Worm (Caenorhabditis elegans): ENCODE measurements around the gene sdz-13.

sdz-13 gene

ce11 chrIV:10916134-10916533, 36.7 kb upstream of the sdz-13 start:
- no peak for TF ChIP-seq D1046.2 (GFP tag; IDR thresholded peaks at IDR 0.05)
- TF ChIP-seq saeg-2 (GFP tag; IDR thresholded peaks at IDR 0.05): no peak
- no peak for TF ChIP-seq spr-3 (GFP tag; optimal IDR thresholded peaks at IDR 0.05)
- TF ChIP-seq egl-43 (GFP tag; IDR thresholded peaks at IDR 0.05): no peak
- no peak for TF ChIP-seq zfp-2 (tag; optimal IDR thresholded peaks at IDR 0.05)
- TF ChIP-seq zip-2 (tag; optimal IDR thresholded peaks at IDR 0.05): no peak
- TF ChIP-seq ZK546.5 (tag; optimal IDR thresholded peaks at IDR 0.05): no peak
- no peak for TF ChIP-seq ceh-20 (GFP tag; IDR thresholded peaks at IDR 0.05)
- TF ChIP-seq ama-1 (optimal IDR thresholded peaks at IDR 0.05): no peak
- no peak for TF ChIP-seq dmd-9 (GFP tag; IDR thresholded peaks at IDR 0.05)
- TF ChIP-seq nhr-76 (tag; optimal IDR thresholded peaks at IDR 0.05): no peak
- no peak for TF ChIP-seq hif-1 (tag; optimal IDR thresholded peaks at IDR 0.05)
- TF ChIP-seq hlh-30 (tag; optimal IDR thresholded peaks at IDR 0.05; ENCODE audit: insufficient read depth): no peak
- TF ChIP-seq lin-39 (tag; optimal IDR thresholded peaks at IDR 0.05): no peak
- TF ChIP-seq mep-1 (tag; optimal IDR thresholded peaks at IDR 0.05): no peak
- TF ChIP-seq fkh-10 (GFP tag; optimal IDR thresholded peaks at IDR 0.05): no peak
- TF ChIP-seq daf-8 (GFP tag; IDR thresholded peaks at IDR 0.05): no peak
- TF ChIP-seq snpc-4 (tag; optimal IDR thresholded peaks at IDR 0.05): no peak
- no peak for TF ChIP-seq unc-62 (GFP tag; optimal IDR thresholded peaks at IDR 0.05 in 1 of 2)
- TF ChIP-seq unc-62 (tag; optimal IDR thresholded peaks at IDR 0.05): no peak
- TF ChIP-seq ceh-62 (tag; optimal IDR thresholded peaks at IDR 0.05): no peak

- TF ChIP-seq spr-1 (tag; optimal IDR thresholded peaks at IDR 0.05) (no peak), mdt-29 (GFP tag; IDR thresholded peaks at IDR 0.05) (no peak), daf-16 (GFP tag; optimal IDR thresholded peaks at IDR 0.05) (no peak), daf-16 (tag; optimal IDR thresholded peaks at IDR 0.05) (no peak), dmd-6 (GFP tag; IDR thresholded peaks at IDR 0.05) (peak; percentile 29), egl-27 (tag; optimal IDR thresholded peaks at IDR 0.05) (no peak), T26A8.4 (GFP tag; IDR thresholded peaks at IDR 0.05) (no peak)
Measured at ce11 chrIV:10915388-10915787, 35.9 kb upstream of the sdz-13 start, which contains the start of gene ZK593.3. Gene ZK593.3 (plus strand): TSS chrIV:10915688.

ce11 chrIV:10913081-10913480, 33.6 kb upstream of the sdz-13 start, which contains the start of gene ZK593.2:
Gene ZK593.2 (plus strand): TSS chrIV:10913381.
- TF ChIP-seq dmd-6 (GFP tag; IDR thresholded peaks at IDR 0.05) (peak; percentile 7; the same call in 1 of the 2 replicates), daf-16 (GFP tag; optimal IDR thresholded peaks at IDR 0.05) (no peak), daf-16 (tag; optimal IDR thresholded peaks at IDR 0.05) (peak; percentile 8), ces-1 (GFP tag; optimal IDR thresholded peaks at IDR 0.05) (no peak), ceh-20 (GFP tag; IDR thresholded peaks at IDR 0.05) (no peak), tag-97 (GFP tag; IDR thresholded peaks at IDR 0.05) (no peak), ama-1 (optimal IDR thresholded peaks at IDR 0.05) (peak; percentile 59), mxl-2 (GFP tag; conservative IDR thresholded peaks at IDR 0.05) (0 out of 2 replicates have a peak, but pooled peaks have one; percentile 11)

- TF ChIP-seq lin-39 (tag; optimal IDR thresholded peaks at IDR 0.05): no peak
- TF ChIP-seq hlh-11 (tag; optimal IDR thresholded peaks at IDR 0.05): peak; percentile 82
- no peak for TF ChIP-seq snpc-4 (tag; optimal IDR thresholded peaks at IDR 0.05)
- TF ChIP-seq snpc-1.2 (GFP tag; IDR thresholded peaks at IDR 0.05): no peak
- no peak for TF ChIP-seq spr-3 (GFP tag; optimal IDR thresholded peaks at IDR 0.05)
- TF ChIP-seq nhr-6 (tag; optimal IDR thresholded peaks at IDR 0.05): no peak
- no peak for TF ChIP-seq nhr-11 (tag; optimal IDR thresholded peaks at IDR 0.05)
- TF ChIP-seq mxl-2 (GFP tag; conservative IDR thresholded peaks at IDR 0.05): no peak
- peak; percentile 7 for TF ChIP-seq nhr-48 (tag; optimal IDR thresholded peaks at IDR 0.05)
- TF ChIP-seq lim-7 (GFP tag; IDR thresholded peaks at IDR 0.05): no peak
- no peak for TF ChIP-seq ceh-62 (tag; optimal IDR thresholded peaks at IDR 0.05)
- peak; percentile 65 for TF ChIP-seq pqm-1 (tag; optimal IDR thresholded peaks at IDR 0.05)
- TF ChIP-seq attf-4 (tag; optimal IDR thresholded peaks at IDR 0.05): no peak
- no peak for TF ChIP-seq daf-12 (tag; optimal IDR thresholded peaks at IDR 0.05)
- no peak for TF ChIP-seq unc-39 (tag; optimal IDR thresholded peaks at IDR 0.05)
- no peak for TF ChIP-seq rbr-2 (tag; optimal IDR thresholded peaks at IDR 0.05)
- TF ChIP-seq lin-1 (GFP tag; IDR thresholded peaks at IDR 0.05): no peak
- no peak for TF ChIP-seq unc-130 (GFP tag; optimal IDR thresholded peaks at IDR 0.05)
- TF ChIP-seq hmg-1.1 (GFP tag; IDR thresholded peaks at IDR 0.05): no peak
- TF ChIP-seq duxl-1 (tag; optimal IDR thresholded peaks at IDR 0.05; ENCODE audit: poor library complexity): no peak
- TF ChIP-seq nhr-77 (tag; optimal IDR thresholded peaks at IDR 0.05): peak; percentile 41
- TF ChIP-seq hif-1 (tag; optimal IDR thresholded peaks at IDR 0.05): no peak
- no peak for TF ChIP-seq ceh-20 (GFP tag; IDR thresholded peaks at IDR 0.05)
- no peak for TF ChIP-seq ama-1 (optimal IDR thresholded peaks at IDR 0.05)
- no peak for TF ChIP-seq nhr-76 (tag; optimal IDR thresholded peaks at IDR 0.05)
- no peak for TF ChIP-seq T26A8.4 (GFP tag; IDR thresholded peaks at IDR 0.05)
- TF ChIP-seq hlh-30 (tag; optimal IDR thresholded peaks at IDR 0.05; ENCODE audit: insufficient read depth): peak; percentile 63
Measured at ce11 chrIV:10909708-10910107, 30.3 kb upstream of the sdz-13 start, which contains the start of gene pyk-2. Gene pyk-2 (plus strand): TSS chrIV:10909913.

Data from whole organism, L4 larva.